Worm (Caenorhabditis elegans): ENCODE data around the gene ipla-3.

ce11 chrV:20753838-20754503 lies 24.9 kb upstream of the ipla-3 start:
- TF ChIP-seq nhr-76 (tag; optimal IDR thresholded peaks at IDR 0.05) (no peak), mef-2 (tag; optimal IDR thresholded peaks at IDR 0.05) (no peak), zag-1 (tag; optimal IDR thresholded peaks at IDR 0.05) (no peak)
